Worm (Caenorhabditis elegans): ENCODE data around the gene C01G10.17.
A peak's percentile ranks its signal among the peaks of the same experiment; 100 is the strongest.

The C01G10.17 gene

ce11 chrV:15082291-15082690 is 8.3 kb upstream of the C01G10.17 start, which contains the start of the genes C01G10.10 and C01G10.9 (continued):
- no peak for TF ChIP-seq hlh-11 (tag; optimal IDR thresholded peaks at IDR 0.05)
- TF ChIP-seq jun-1 (tag; optimal IDR thresholded peaks at IDR 0.05), result no peak
- TF ChIP-seq set-16 (GFP tag; IDR thresholded peaks at IDR 0.05), result no peak
- no peak for TF ChIP-seq ceh-28 (tag; optimal IDR thresholded peaks at IDR 0.05)
- no peak for TF ChIP-seq pqm-1 (tag; optimal IDR thresholded peaks at IDR 0.05)
- no peak for TF ChIP-seq nhr-111 (GFP tag; optimal IDR thresholded peaks at IDR 0.05)
- TF ChIP-seq lin-1 (GFP tag; IDR thresholded peaks at IDR 0.05), result no peak
- TF ChIP-seq zag-1 (tag; optimal IDR thresholded peaks at IDR 0.05), result no peak
- peak; percentile 39 for TF ChIP-seq dve-1 (tag; optimal IDR thresholded peaks at IDR 0.05; ENCODE audit: insufficient read depth)
- no peak for TF ChIP-seq R02D3.7 (tag; optimal IDR thresholded peaks at IDR 0.05)
- peak in 1 of 2 experiments; percentile 7 for TF ChIP-seq daf-16 (GFP tag; optimal IDR thresholded peaks at IDR 0.05)
- peak; percentile 19 for TF ChIP-seq daf-16 (tag; optimal IDR thresholded peaks at IDR 0.05)
- peak; percentile 8 for TF ChIP-seq nhr-102 (tag; optimal IDR thresholded peaks at IDR 0.05)
- TF ChIP-seq zfp-3 (GFP tag; conservative IDR thresholded peaks at IDR 0.05), result no peak
- TF ChIP-seq spr-1 (tag; optimal IDR thresholded peaks at IDR 0.05), result peak; percentile 31
- TF ChIP-seq madf-9 (GFP tag; conservative IDR thresholded peaks at IDR 0.05), result 0 out of 2 replicates have a peak, but pooled peaks have one; percentile 24
- no peak for TF ChIP-seq F44E2.7 (GFP tag; IDR thresholded peaks at IDR 0.05)
- no peak for TF ChIP-seq aly-2 (tag; optimal IDR thresholded peaks at IDR 0.05)
- peak; percentile 89 for TF ChIP-seq unc-130 (GFP tag; optimal IDR thresholded peaks at IDR 0.05)
- TF ChIP-seq nhr-48 (tag; optimal IDR thresholded peaks at IDR 0.05), result peak; percentile 1
- TF ChIP-seq zfp-2 (tag; optimal IDR thresholded peaks at IDR 0.05), result no peak
- no peak for TF ChIP-seq skn-1 (tag; optimal IDR thresholded peaks at IDR 0.05)
- no peak for TF ChIP-seq Y48G9A.11 (GFP tag; IDR thresholded peaks at IDR 0.05)
- no peak for TF ChIP-seq pha-4 (GFP tag; IDR thresholded peaks at IDR 0.05)
- no peak for TF ChIP-seq pha-4 (tag; optimal IDR thresholded peaks at IDR 0.05)
- TF ChIP-seq lin-13 (GFP tag; optimal IDR thresholded peaks at IDR 0.05), result peak; percentile 49
- TF ChIP-seq fkh-10 (GFP tag; optimal IDR thresholded peaks at IDR 0.05), result no peak
- no peak for TF ChIP-seq nhr-76 (tag; optimal IDR thresholded peaks at IDR 0.05)
- no peak for TF ChIP-seq snpc-4 (tag; optimal IDR thresholded peaks at IDR 0.05)
- TF ChIP-seq mxl-2 (GFP tag; conservative IDR thresholded peaks at IDR 0.05), result no peak
- TF ChIP-seq F10B5.3 (tag; optimal IDR thresholded peaks at IDR 0.05), result no peak
- TF ChIP-seq ZK337.2 (GFP tag; IDR thresholded peaks at IDR 0.05), result 0 out of 2 replicates have a peak, but pooled peaks have one; percentile 69
- no peak for TF ChIP-seq nhr-237 (tag; optimal IDR thresholded peaks at IDR 0.05)
- TF ChIP-seq nhr-28 (tag; optimal IDR thresholded peaks at IDR 0.05), result no peak
- TF ChIP-seq gei-8 (GFP tag; optimal IDR thresholded peaks at IDR 0.05), result no peak
- no peak for TF ChIP-seq ces-1 (GFP tag; optimal IDR thresholded peaks at IDR 0.05)
- peak; percentile 74 for TF ChIP-seq lin-38 (GFP tag; IDR thresholded peaks at IDR 0.05)
- TF ChIP-seq dmd-8 (GFP tag; IDR thresholded peaks at IDR 0.05), result no peak
- no peak for TF ChIP-seq F26F4.8 (GFP tag; conservative IDR thresholded peaks at IDR 0.05)
- no peak for TF ChIP-seq ztf-7 (tag; optimal IDR thresholded peaks at IDR 0.05)
- no peak for TF ChIP-seq sdz-12 (GFP tag; optimal IDR thresholded peaks at IDR 0.05)
- TF ChIP-seq zip-11 (GFP tag; IDR thresholded peaks at IDR 0.05), result no peak
- no peak for TF ChIP-seq attf-4 (tag; optimal IDR thresholded peaks at IDR 0.05)
- TF ChIP-seq hif-1 (tag; optimal IDR thresholded peaks at IDR 0.05), result peak in 1 of 2 experiments; percentile 80
- no peak for TF ChIP-seq ztf-11 (tag; optimal IDR thresholded peaks at IDR 0.05)
- peak; percentile 58; the same call in 1 of the 2 replicates for TF ChIP-seq dmd-9 (GFP tag; IDR thresholded peaks at IDR 0.05)
- no peak for TF ChIP-seq tra-1 (GFP tag; IDR thresholded peaks at IDR 0.05)
- TF ChIP-seq ceh-82 (tag; optimal IDR thresholded peaks at IDR 0.05), result no peak
- no peak for TF ChIP-seq ceh-32 (tag; optimal IDR thresholded peaks at IDR 0.05; ENCODE audit: poor library complexity)
- peak; percentile 71 for TF ChIP-seq duxl-1 (tag; optimal IDR thresholded peaks at IDR 0.05; ENCODE audit: poor library complexity)
- no peak for TF ChIP-seq D1046.2 (GFP tag; IDR thresholded peaks at IDR 0.05)
- no peak for TF ChIP-seq hmg-1.1 (GFP tag; IDR thresholded peaks at IDR 0.05)
- TF ChIP-seq nhr-10 (tag; optimal IDR thresholded peaks at IDR 0.05), result no peak
